Worm (Caenorhabditis elegans) whole organism, L1 larva: ENCODE results near the gene nhl-2.

Experiments
- ceh-88 ChIP-seq: fragments of 200-800 bp; sonication (Bioruptor generic); IDR thresholded peaks from 2 replicates; pipeline ENCODE4 v1.3.6; 2022; ENCODE audit warnings: missing genetic modification characterization, missing compliant biosample characterization
- dpl-1 ChIP-seq, 3 experiments: fragments of 150-350 bp in 2 of 3; sonication (generic microtip) in 1 of 3; optimal IDR thresholded peaks; 2 replicates each; lab custom pipeline; 2014 to 2017; ENCODE audit warnings: missing biosample characterization in 3 of 3, missing genetic modification characterization in 3 of 3, missing genetic modification reagents in 3 of 3
- dsc-1 ChIP-seq: sonication (generic microtip); optimal IDR thresholded peaks from 2 replicates; lab custom pipeline; 2016; ENCODE audit warnings: mild to moderate bottlenecking, missing genetic modification characterization, missing compliant biosample characterization
- egl-27 ChIP-seq, 2 experiments: fragments of 150-350 bp in 1 of 2; sonication (generic microtip); optimal IDR thresholded peaks; 3 replicates each; lab custom pipeline; 2017 to 2018; ENCODE audit warnings: missing biosample characterization in 2 of 2, missing genetic modification characterization in 2 of 2, missing genetic modification reagents in 2 of 2
- lir-3 ChIP-seq: sonication (generic microtip); optimal IDR thresholded peaks from 2 replicates; lab custom pipeline; 2016; ENCODE audit warnings: mild to moderate bottlenecking, missing genetic modification characterization, moderate library complexity, missing compliant biosample characterization; ENCODE audit not compliant: poor library complexity
- mep-1 ChIP-seq: fragments of 150-350 bp; optimal IDR thresholded peaks from 2 replicates; lab custom pipeline; 2014; ENCODE audit warnings: missing biosample characterization, missing genetic modification characterization
- nhr-11 ChIP-seq: fragments of 150-350 bp; optimal IDR thresholded peaks from 2 replicates; lab custom pipeline; 2014; ENCODE audit warnings: missing biosample characterization, missing genetic modification characterization
- nhr-28 ChIP-seq: fragments of 150-350 bp; optimal IDR thresholded peaks from 2 replicates; lab custom pipeline; 2014; ENCODE audit warnings: missing biosample characterization, missing genetic modification characterization
- skn-1 ChIP-seq: fragments of 150-350 bp; optimal IDR thresholded peaks from 2 replicates; lab custom pipeline; 2014; ENCODE audit warnings: missing biosample characterization, missing genetic modification characterization

DNA sequence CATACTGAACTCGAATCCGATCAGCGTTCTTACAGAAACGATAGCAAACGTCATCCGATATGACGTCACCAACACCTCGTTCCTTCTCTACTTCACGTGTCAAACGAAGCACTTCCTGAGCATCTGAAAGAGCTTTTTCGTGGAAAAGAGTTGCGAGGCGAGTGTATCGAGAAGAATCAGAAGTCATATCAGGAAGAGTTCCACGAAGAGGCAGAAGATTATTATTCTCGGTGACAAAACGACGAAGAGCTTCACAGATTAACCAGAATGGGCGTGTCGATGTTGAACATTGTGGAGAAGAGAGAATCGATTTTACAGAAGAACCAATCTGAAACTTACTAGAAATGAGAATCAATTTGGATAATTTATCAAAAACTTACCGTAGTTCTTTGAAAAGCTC is 20.0 kb upstream of the nhl-2 start:
- TF ChIP-seq dpl-1 (GFP tag; optimal IDR thresholded peaks at IDR 0.05; lab: Kevin White, UChicago) = no peak
- no peak for TF ChIP-seq mep-1 (tag; lab: Kevin White, UChicago)
- TF ChIP-seq nhr-28 (tag; lab: Kevin White, UChicago) = no peak
- TF ChIP-seq skn-1 (tag; lab: Kevin White, UChicago) = no peak
- no peak for TF ChIP-seq nhr-11 (tag; lab: Kevin White, UChicago)
- TF ChIP-seq lir-3 (tag; lab: Kevin White, UChicago) = no peak
- TF ChIP-seq ceh-88 (GFP tag; lab: Robert Waterston, UW) = no peak
- TF ChIP-seq dsc-1 (tag; lab: Kevin White, UChicago) = no peak
- TF ChIP-seq egl-27 (tag; optimal IDR thresholded peaks at IDR 0.05; lab: Kevin White, UChicago) = no peak
